Worm (Caenorhabditis elegans): ENCODE data around the gene F49C12.11.
A peak's percentile ranks its signal among the peaks of the same experiment; 100 is the strongest.

F49C12.11 gene

DNA sequence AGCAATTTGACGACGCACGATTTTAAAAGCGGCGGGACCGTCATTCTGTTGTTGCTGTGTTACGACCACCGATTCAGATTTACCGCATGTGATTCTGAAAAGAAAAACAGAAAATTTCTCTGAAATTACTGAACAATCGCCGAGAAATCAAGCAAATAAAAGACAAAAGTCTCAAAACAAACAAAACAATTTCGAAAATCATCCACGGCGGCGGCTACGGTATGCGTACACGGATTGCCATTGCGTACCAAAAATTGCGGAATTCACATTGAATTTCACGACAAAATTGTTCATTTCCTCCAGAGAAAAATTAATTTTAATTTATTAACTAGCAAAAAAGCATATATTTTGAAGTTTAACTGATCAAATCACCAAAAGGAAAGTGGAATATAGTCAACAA, 47.2 kb downstream of the F49C12.11 start, which contains the start of gene pezo-1:
Gene pezo-1 (minus strand): TSS at position 101 of the 400 bp plus-strand sequence.
- TF ChIP-seq hmg-11 (tag; optimal IDR thresholded peaks at IDR 0.05) (no peak), sea-2 (GFP tag; optimal IDR thresholded peaks at IDR 0.05) (no peak), nhr-12 (tag; optimal IDR thresholded peaks at IDR 0.05) (no peak), nhr-25 (tag; optimal IDR thresholded peaks at IDR 0.05) (no peak), pqm-1 (tag; optimal IDR thresholded peaks at IDR 0.05) (no peak), mml-1 (tag; optimal IDR thresholded peaks at IDR 0.05) (no peak), snpc-4 (tag; optimal IDR thresholded peaks at IDR 0.05) (no peak), daf-12 (tag; optimal IDR thresholded peaks at IDR 0.05) (no peak), ceh-28 (tag; optimal IDR thresholded peaks at IDR 0.05) (no peak), aly-2 (tag; optimal IDR thresholded peaks at IDR 0.05) (no peak), nhr-237 (tag; optimal IDR thresholded peaks at IDR 0.05) (no peak), jun-1 (tag; optimal IDR thresholded peaks at IDR 0.05) (no peak), tbx-2 (tag; optimal IDR thresholded peaks at IDR 0.05) (no peak), lin-39 (tag; optimal IDR thresholded peaks at IDR 0.05) (no peak), R02D3.7 (tag; optimal IDR thresholded peaks at IDR 0.05) (no peak), eor-1 (tag; optimal IDR thresholded peaks at IDR 0.05) (no peak), nfya-1 (tag; optimal IDR thresholded peaks at IDR 0.05; ENCODE audit: insufficient read depth) (no peak), ceh-16 (tag; optimal IDR thresholded peaks at IDR 0.05) (no peak), nhr-77 (tag; optimal IDR thresholded peaks at IDR 0.05) (no peak), elt-2 (tag; optimal IDR thresholded peaks at IDR 0.05) (no peak)

- TF ChIP-seq R02D3.7 (tag; optimal IDR thresholded peaks at IDR 0.05) (no peak), pqm-1 (tag; optimal IDR thresholded peaks at IDR 0.05) (peak; percentile 31), ceh-82 (tag; optimal IDR thresholded peaks at IDR 0.05) (no peak), mml-1 (tag; optimal IDR thresholded peaks at IDR 0.05) (no peak), egl-27 (tag; optimal IDR thresholded peaks at IDR 0.05) (no peak), pha-4 (tag; optimal IDR thresholded peaks at IDR 0.05) (peak; percentile 90), egl-5 (tag; optimal IDR thresholded peaks at IDR 0.05) (no peak), skn-1 (tag; optimal IDR thresholded peaks at IDR 0.05) (no peak), nhr-43 (tag; optimal IDR thresholded peaks at IDR 0.05; ENCODE audit: poor library complexity, severe bottlenecking) (no peak), ztf-4 (tag; optimal IDR thresholded peaks at IDR 0.05) (no peak), ztf-11 (tag; optimal IDR thresholded peaks at IDR 0.05) (no peak), ZK546.5 (tag; optimal IDR thresholded peaks at IDR 0.05) (no peak), elt-1 (tag; optimal IDR thresholded peaks at IDR 0.05) (no peak), hmg-11 (tag; optimal IDR thresholded peaks at IDR 0.05) (no peak), lin-39 (tag; optimal IDR thresholded peaks at IDR 0.05) (no peak), ceh-16 (tag; optimal IDR thresholded peaks at IDR 0.05) (no peak), nhr-77 (tag; optimal IDR thresholded peaks at IDR 0.05) (no peak), snpc-4 (tag; optimal IDR thresholded peaks at IDR 0.05) (peak; percentile 21), fos-1 (tag; optimal IDR thresholded peaks at IDR 0.05) (no peak)
Observed at ce11 chrIV:9367852-9368627, 48.9 kb downstream of the F49C12.11 start.

All from whole organism, L3 larva.